Fruit fly (Drosophila melanogaster) whole organism, prepupa: ENCODE results near the gene spn-B.

Experiments
- Blimp-1 ChIP-seq: fragments of 200-800 bp; sonication (Bioruptor generic); optimal IDR thresholded peaks from 3 replicates; lab custom pipeline; 2017; ENCODE audit warnings: missing biosample characterization, missing genetic modification characterization, mild to moderate bottlenecking, moderate library complexity, missing genetic modification reagents
- CG10631 ChIP-seq: fragments of 200-800 bp; sonication (Bioruptor generic); optimal IDR thresholded peaks from 2 replicates; lab custom pipeline; 2016; ENCODE audit warnings: missing biosample characterization, missing genetic modification characterization
- CG10669 ChIP-seq: fragments of 200-800 bp; sonication (Bioruptor generic); optimal IDR thresholded peaks from 3 replicates; lab custom pipeline; 2018; ENCODE audit warnings: missing biosample characterization, mild to moderate bottlenecking, missing genetic modification characterization, moderate library complexity
- CG11762 ChIP-seq: fragments of 200-800 bp; sonication (Bioruptor generic); optimal IDR thresholded peaks from 3 replicates; lab custom pipeline; 2016; ENCODE audit warnings: missing biosample characterization, missing genetic modification characterization; ENCODE audit not compliant: insufficient read depth
- CG11902 ChIP-seq: fragments of 200-800 bp; sonication (Bioruptor generic); optimal IDR thresholded peaks from 3 replicates; lab custom pipeline; 2016; ENCODE audit warnings: missing biosample characterization, missing genetic modification characterization
- CG15336 ChIP-seq: fragments of 200-800 bp; sonication (Bioruptor generic); IDR thresholded peaks from 2 replicates; pipeline ENCODE4 v1.3.6; 2022; ENCODE audit warnings: missing biosample characterization, missing genetic modification characterization
- CG1621 ChIP-seq: fragments of 200-800 bp; sonication (Bioruptor generic); optimal IDR thresholded peaks from 3 replicates; lab custom pipeline; 2018; ENCODE audit warnings: missing biosample characterization, mild to moderate bottlenecking, missing genetic modification characterization
- CG16779 ChIP-seq: fragments of 200-800 bp; sonication (Bioruptor generic); optimal IDR thresholded peaks from 3 replicates; lab custom pipeline; 2017; ENCODE audit warnings: missing biosample characterization, mild to moderate bottlenecking, missing genetic modification characterization
- CG3032 ChIP-seq: fragments of 200-800 bp; optimal IDR thresholded peaks from 2 replicates; lab custom pipeline; 2019; ENCODE audit warnings: missing biosample characterization, mild to moderate bottlenecking, missing genetic modification characterization, moderate library complexity
- CG31627 ChIP-seq: fragments of 200-800 bp; sonication (Bioruptor generic); optimal IDR thresholded peaks from 3 replicates; lab custom pipeline; 2016; ENCODE audit warnings: missing biosample characterization, missing genetic modification characterization
- CG34406 ChIP-seq: fragments of 200-800 bp; sonication (Bioruptor generic); optimal IDR thresholded peaks from 3 replicates; lab custom pipeline; 2016; ENCODE audit warnings: missing biosample characterization, missing genetic modification characterization
- CG3919 ChIP-seq: fragments of 200-800 bp; sonication (Bioruptor generic); optimal IDR thresholded peaks from 3 replicates; lab custom pipeline; 2016; ENCODE audit warnings: missing biosample characterization, missing genetic modification characterization
- CG6163 ChIP-seq: fragments of 200-800 bp; sonication (Bioruptor generic); IDR thresholded peaks from 3 replicates; pipeline ENCODE4 v1.3.6; 2022; ENCODE audit warnings: missing biosample characterization, missing genetic modification characterization
- CG6808 ChIP-seq: fragments of 200-800 bp; sonication (Bioruptor generic); optimal IDR thresholded peaks from 3 replicates; lab custom pipeline; 2017; ENCODE audit warnings: missing biosample characterization, missing genetic modification characterization, mild to moderate bottlenecking, moderate library complexity, missing genetic modification reagents
- CG8119 ChIP-seq: fragments of 200-800 bp; sonication (Bioruptor generic); IDR thresholded peaks from 3 replicates; pipeline ENCODE4 v1.3.6; 2022; ENCODE audit warnings: missing biosample characterization, missing genetic modification characterization
- CG8319 ChIP-seq: fragments of 200-800 bp; sonication (Bioruptor generic); optimal IDR thresholded peaks from 3 replicates; lab custom pipeline; 2016; ENCODE audit warnings: missing biosample characterization, missing genetic modification characterization
- CG9139 ChIP-seq: fragments of 200-800 bp; sonication (Bioruptor generic); optimal IDR thresholded peaks from 3 replicates; lab custom pipeline; 2017; ENCODE audit warnings: missing biosample characterization, mild to moderate bottlenecking, missing genetic modification characterization
- Eip75B ChIP-seq: fragments of 200-800 bp; sonication (Bioruptor generic); optimal IDR thresholded peaks from 3 replicates; lab custom pipeline; 2016; ENCODE audit warnings: missing biosample characterization, missing genetic modification characterization
- Eip78C ChIP-seq: fragments of 200-800 bp; sonication (Bioruptor generic); peaks from one replicate; lab custom pipeline; 2016; ENCODE audit warnings: missing biosample characterization, missing genetic modification characterization
- Eip93F ChIP-seq: fragments of 200-800 bp; sonication (Bioruptor generic); optimal IDR thresholded peaks from 2 replicates; lab custom pipeline; 2016; ENCODE audit warnings: missing biosample characterization, mild to moderate bottlenecking, missing genetic modification characterization
- Ets21C ChIP-seq: fragments of 200-800 bp; sonication (Bioruptor generic); optimal IDR thresholded peaks from 3 replicates; lab custom pipeline; 2016; ENCODE audit warnings: missing biosample characterization, missing genetic modification characterization
- Ets96B ChIP-seq: fragments of 200-800 bp; optimal IDR thresholded peaks from 2 replicates; lab custom pipeline; 2019; ENCODE audit warnings: missing biosample characterization, mild to moderate bottlenecking, missing genetic modification characterization, moderate library complexity
- Gug ChIP-seq: fragments of 200-800 bp; sonication (Bioruptor generic); IDR thresholded peaks from 2 replicates; pipeline ENCODE4 v1.3.6; 2022; ENCODE audit warnings: missing biosample characterization, missing genetic modification characterization
- Hr38 ChIP-seq: sonication (Bioruptor generic); optimal IDR thresholded peaks from 2 replicates; lab custom pipeline; 2016; ENCODE audit warnings: missing biosample characterization, missing genetic modification characterization
- Hr39 ChIP-seq: fragments of 200-800 bp; sonication (Bioruptor generic); optimal IDR thresholded peaks from 2 replicates; lab custom pipeline; 2016; ENCODE audit warnings: missing biosample characterization, missing genetic modification characterization
- Hr4 ChIP-seq: fragments of 200-800 bp; sonication (Bioruptor generic); optimal IDR thresholded peaks from 3 replicates; lab custom pipeline; 2016; ENCODE audit warnings: missing biosample characterization, missing genetic modification characterization
- OdsH ChIP-seq: fragments of 200-800 bp; sonication (Bioruptor generic); optimal IDR thresholded peaks from 3 replicates; lab custom pipeline; 2016; ENCODE audit warnings: missing biosample characterization, missing genetic modification characterization
- Smox ChIP-seq: fragments of 200-800 bp; sonication (Bioruptor generic); optimal IDR thresholded peaks from 3 replicates; lab custom pipeline; 2016; ENCODE audit warnings: missing biosample characterization, missing genetic modification characterization
- Sox14 ChIP-seq: fragments of 200-800 bp; sonication (Bioruptor generic); optimal IDR thresholded peaks from 3 replicates; lab custom pipeline; 2016; ENCODE audit warnings: missing biosample characterization, missing genetic modification characterization
- achi ChIP-seq: fragments of 200-800 bp; sonication (Bioruptor generic); optimal IDR thresholded peaks from 3 replicates; lab custom pipeline; 2016; ENCODE audit warnings: missing biosample characterization, missing genetic modification characterization
- acj6 ChIP-seq: fragments of 200-800 bp; sonication (Bioruptor generic); optimal IDR thresholded peaks from 3 replicates; lab custom pipeline; 2016; ENCODE audit warnings: missing biosample characterization, missing genetic modification characterization
- dac ChIP-seq: fragments of 200-800 bp; sonication (Bioruptor generic); optimal IDR thresholded peaks from 2 replicates; lab custom pipeline; 2017; ENCODE audit warnings: missing biosample characterization, mild to moderate bottlenecking, missing genetic modification characterization
- dsx ChIP-seq: fragments of 200-800 bp; optimal IDR thresholded peaks from 3 replicates; lab custom pipeline; 2019; ENCODE audit warnings: missing biosample characterization, mild to moderate bottlenecking, missing genetic modification characterization, moderate library complexity; ENCODE audit not compliant: poor library complexity, severe bottlenecking
- esn ChIP-seq: fragments of 200-800 bp; sonication (Bioruptor generic); optimal IDR thresholded peaks from 2 replicates; lab custom pipeline; 2016; ENCODE audit warnings: missing biosample characterization, mild to moderate bottlenecking, missing genetic modification characterization, moderate library complexity
- fd59A ChIP-seq: fragments of 200-800 bp; sonication (Bioruptor generic); optimal IDR thresholded peaks from 2 replicates; lab custom pipeline; 2017; ENCODE audit warnings: missing biosample characterization, mild to moderate bottlenecking, missing genetic modification characterization, missing genetic modification reagents
- fd85E ChIP-seq: fragments of 200-800 bp; sonication (Bioruptor generic); optimal IDR thresholded peaks from 3 replicates; lab custom pipeline; 2016; ENCODE audit warnings: missing biosample characterization, missing genetic modification characterization
- fkh ChIP-seq: fragments of 200-800 bp; sonication (Bioruptor generic); optimal IDR thresholded peaks from 3 replicates; lab custom pipeline; 2017; ENCODE audit warnings: missing biosample characterization, mild to moderate bottlenecking, missing genetic modification characterization, moderate library complexity
- lz ChIP-seq: fragments of 200-800 bp; sonication (Bioruptor generic); optimal IDR thresholded peaks from 3 replicates; lab custom pipeline; 2016; ENCODE audit warnings: missing biosample characterization, missing genetic modification characterization
- salr ChIP-seq, 2 experiments: fragments of 200-800 bp; sonication (Bioruptor generic); optimal IDR thresholded peaks; 3 replicates each; lab custom pipeline; 2016 to 2018; ENCODE audit warnings: missing biosample characterization in 2 of 2, missing genetic modification characterization in 2 of 2, mild to moderate bottlenecking in 1 of 2
- ss ChIP-seq, 2 experiments: fragments of 200-800 bp; sonication (Bioruptor generic); optimal IDR thresholded peaks; 2 replicates in 1 of 2; 3 replicates in 1 of 2; lab custom pipeline; 2017 to 2018; ENCODE audit warnings: mild to moderate bottlenecking in 2 of 2, missing biosample characterization in 2 of 2, missing genetic modification characterization in 2 of 2, moderate library complexity in 1 of 2
- svp ChIP-seq: fragments of 200-800 bp; sonication (Bioruptor generic); peaks from one replicate; lab custom pipeline; 2016; ENCODE audit warnings: missing biosample characterization, missing genetic modification characterization
- topi ChIP-seq: fragments of 200-800 bp; sonication (Bioruptor generic); optimal IDR thresholded peaks from 3 replicates; lab custom pipeline; 2016; ENCODE audit warnings: missing biosample characterization, missing genetic modification characterization
- vri ChIP-seq: fragments of 200-800 bp; sonication (Bioruptor generic); optimal IDR thresholded peaks from 3 replicates; lab custom pipeline; 2016; ENCODE audit warnings: missing biosample characterization, mild to moderate bottlenecking, missing genetic modification characterization

Gene spn-B

dm6 chr3R:14286320-14287190 is 41.3 kb upstream of the spn-B start, which contains the start of gene trx (continued):
- TF ChIP-seq Ets96B (tag; lab: Kevin White, UChicago): peak; percentile 14
- TF ChIP-seq CG3032 (tag; lab: Kevin White, UChicago): no peak
- TF ChIP-seq Hr4 (GFP tag; lab: Kevin White, UChicago): no peak
- TF ChIP-seq CG15336: no peak
- TF ChIP-seq ss (GFP tag; optimal IDR thresholded peaks at IDR 0.05; lab: Kevin White, UChicago): peak; percentile 40 to 66
- no peak for TF ChIP-seq Eip93F (GFP tag; lab: Kevin White, UChicago)
- no peak for TF ChIP-seq dac (GFP tag; lab: Kevin White, UChicago)

DNA sequence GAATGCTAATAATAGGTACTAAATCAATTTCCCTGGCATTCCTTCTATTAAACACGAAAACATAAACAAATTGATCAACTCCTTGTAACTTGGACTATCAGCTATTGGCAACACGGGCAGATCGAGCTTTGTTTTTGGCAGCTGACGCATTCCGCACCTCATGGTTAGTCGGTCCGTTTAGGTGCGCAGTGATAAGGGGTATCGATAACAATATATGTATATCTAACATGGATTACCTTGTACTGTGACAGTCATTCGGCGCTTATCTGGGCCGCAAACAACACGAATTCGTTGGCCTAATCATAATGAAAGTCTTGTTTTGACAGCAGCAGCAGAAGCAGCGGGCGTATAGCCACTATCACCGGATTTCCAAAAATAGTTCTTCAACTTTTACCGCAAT is 39.9 kb upstream of the spn-B start:
- TF ChIP-seq fd85E (no peak), Gug (GFP tag; lab: Robert Waterston, UW) (no peak), acj6 (no peak), Ets21C (GFP tag; lab: Kevin White, UChicago) (no peak), Hr4 (GFP tag; lab: Kevin White, UChicago) (no peak)

DNA sequence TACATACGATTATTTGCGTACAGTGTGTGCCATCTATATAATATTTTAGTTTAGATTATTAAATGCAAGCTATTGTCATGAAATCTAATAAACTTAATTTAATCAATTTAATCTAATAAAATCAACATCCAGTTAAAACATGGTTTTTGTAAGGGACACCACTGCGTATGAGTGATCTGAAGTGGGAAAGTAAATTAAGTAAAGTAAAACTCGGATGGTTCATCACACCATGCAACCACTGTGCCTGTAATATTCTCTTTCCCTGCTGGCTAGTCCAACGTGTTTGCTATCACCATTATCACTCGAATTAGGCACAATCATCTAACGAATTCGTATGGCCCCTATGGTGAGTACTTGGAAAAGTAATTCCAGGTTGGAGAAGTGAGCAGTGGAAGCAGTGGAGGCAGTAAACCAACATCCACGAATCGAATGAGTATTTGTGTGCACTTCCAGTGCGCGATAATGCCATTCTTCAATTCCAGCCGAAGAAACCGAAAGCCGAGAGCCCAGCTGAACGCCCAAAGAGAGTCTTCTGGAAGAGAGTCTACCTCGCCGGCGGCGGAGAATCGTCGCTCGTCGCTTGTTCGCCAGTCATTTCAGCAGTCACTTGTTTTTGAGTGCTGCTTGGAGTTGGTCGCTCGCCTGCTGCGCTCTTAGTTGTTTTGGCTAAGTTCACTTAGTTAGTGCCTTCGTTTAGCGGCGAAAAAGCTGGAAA is 39.0 kb upstream of the spn-B start, which contains the start of gene red:
Gene red (plus strand): TSS at position 403 of the 715 bp plus-strand sequence.
- TF ChIP-seq Hr4 (GFP tag; lab: Kevin White, UChicago) (peak; percentile 69), acj6 (peak; percentile 44), CG10631 (GFP tag; lab: Kevin White, UChicago) (peak; percentile 35), CG6808 (GFP tag; lab: Kevin White, UChicago) (peak; percentile 0), CG8319 (no peak), Blimp-1 (GFP tag; lab: Kevin White, UChicago) (peak; percentile 96), Eip75B (GFP tag; lab: Kevin White, UChicago) (peak; percentile 20), Eip93F (GFP tag; lab: Kevin White, UChicago) (no peak), Hr38 (GFP tag; lab: Kevin White, UChicago) (no peak), Ets21C (GFP tag; lab: Kevin White, UChicago) (no peak), CG31627 (GFP tag; lab: Kevin White, UChicago) (no peak), CG11902 (GFP tag; lab: Kevin White, UChicago) (no peak), CG9139 (GFP tag; lab: Kevin White, UChicago) (peak; percentile 41), lz (GFP tag; lab: Kevin White, UChicago) (no peak), CG1621 (tag; lab: Kevin White, UChicago) (no peak), dsx (GFP tag; lab: Kevin White, UChicago) (peak; percentile 43), fd59A (GFP tag; lab: Kevin White, UChicago) (no peak), Smox (GFP tag; lab: Kevin White, UChicago) (no peak), CG6163 (GFP tag; lab: Robert Waterston, UW) (peak; percentile 54; the same call in 2 of the 3 replicates), CG34406 (no peak), CG11762 (GFP tag; lab: Kevin White, UChicago) (no peak), CG16779 (tag; lab: Kevin White, UChicago) (no peak), Hr39 (GFP tag; lab: Kevin White, UChicago) (no peak), Ets96B (tag; lab: Kevin White, UChicago) (no peak), CG10669 (GFP tag; lab: Kevin White, UChicago) (no peak), achi (GFP tag; lab: Kevin White, UChicago) (peak; percentile 34), salr (GFP tag; optimal IDR thresholded peaks at IDR 0.05; lab: Kevin White, UChicago) (no peak), svp (GFP tag; lab: Kevin White, UChicago) (peak; percentile 67), CG15336 (peak; percentile 65), esn (GFP tag; lab: Kevin White, UChicago) (peak; percentile 23), CG3032 (tag; lab: Kevin White, UChicago) (no peak), CG8119 (GFP tag; lab: Robert Waterston, UW) (peak; percentile 55; the same call in 2 of the 3 replicates), OdsH (GFP tag; lab: Kevin White, UChicago) (peak; percentile 15), fkh (peak; percentile 79), vri (GFP tag; lab: Kevin White, UChicago) (peak; percentile 66), topi (GFP tag; lab: Kevin White, UChicago) (no peak), Gug (GFP tag; lab: Robert Waterston, UW) (peak; percentile 31; the same call in 1 of the 2 replicates), Sox14 (GFP tag; lab: Kevin White, UChicago) (no peak), dac (GFP tag; lab: Kevin White, UChicago) (no peak), Eip78C (peak; percentile 58), CG3919 (no peak)
